Fruit fly (Drosophila melanogaster): ENCODE measurements around the gene CG15824.

CG15824 gene

dm6 chr2L:849138-849744 is 35.7 kb downstream of the CG15824 start:
- TF ChIP-seq sens (GFP tag) (peak; percentile 9), CG10274 (GFP tag; optimal IDR thresholded peaks at IDR 0.05) (no peak)

- TF ChIP-seq Vsx1 (GFP tag; optimal IDR thresholded peaks at IDR 0.05) (no peak), nom (GFP tag; optimal IDR thresholded peaks at IDR 0.05) (peak; percentile 65), CG3407 (GFP tag; optimal IDR thresholded peaks at IDR 0.05) (no peak), CG6765 (GFP tag; optimal IDR thresholded peaks at IDR 0.05) (no peak), Tbp (GFP tag; optimal IDR thresholded peaks at IDR 0.05) (no peak), NC2α (GFP tag; optimal IDR thresholded peaks at IDR 0.05) (no peak), gro (GFP tag; optimal IDR thresholded peaks at IDR 0.05) (no peak), CG17361 (GFP tag; IDR thresholded peaks at IDR 0.05) (no peak), Taf1 (GFP tag; IDR thresholded peaks at IDR 0.05) (no peak), sc (optimal IDR thresholded peaks at IDR 0.05) (no peak), sc (GFP tag; optimal IDR thresholded peaks at IDR 0.05) (no peak), crol (GFP tag; IDR thresholded peaks at IDR 0.05) (peak; percentile 40; the same call in 1 of the 2 replicates), zen (tag; optimal IDR thresholded peaks at IDR 0.05) (no peak), fd64A (GFP tag; optimal IDR thresholded peaks at IDR 0.05) (no peak), zf30C (GFP tag; optimal IDR thresholded peaks at IDR 0.05) (peak; percentile 27), Ssrp (tag; optimal IDR thresholded peaks at IDR 0.05) (no peak), Hr39 (optimal IDR thresholded peaks at IDR 0.05) (no peak), phol (tag; optimal IDR thresholded peaks at IDR 0.05) (no peak), Dek (tag; optimal IDR thresholded peaks at IDR 0.05) (no peak), Jarid2 (GFP tag; optimal IDR thresholded peaks at IDR 0.05) (no peak), bsh (GFP tag; optimal IDR thresholded peaks at IDR 0.05) (peak in 1 of 2 experiments; percentile 32), MBD-R2 (GFP tag; IDR thresholded peaks at IDR 0.05) (no peak), CG1529 (GFP tag; optimal IDR thresholded peaks at IDR 0.05) (no peak), CG12071 (GFP tag; optimal IDR thresholded peaks at IDR 0.05) (no peak), bigmax (GFP tag; optimal IDR thresholded peaks at IDR 0.05) (no peak), cas (GFP tag; IDR thresholded peaks at IDR 0.05) (no peak), kni (GFP tag; optimal IDR thresholded peaks at IDR 0.05) (peak; percentile 67), lbe (GFP tag; optimal IDR thresholded peaks at IDR 0.05) (peak; percentile 38), Xrp1 (GFP tag; IDR thresholded peaks at IDR 0.05) (no peak), CG32772 (GFP tag; IDR thresholded peaks at IDR 0.05) (no peak), odd (GFP tag; optimal IDR thresholded peaks at IDR 0.05) (no peak), CG3995 (GFP tag; optimal IDR thresholded peaks at IDR 0.05) (no peak), Med (GFP tag) (peak; percentile 43), CG5180 (GFP tag; optimal IDR thresholded peaks at IDR 0.05) (no peak), CG4617 (GFP tag; optimal IDR thresholded peaks at IDR 0.05; ENCODE audit: borderline replicate concordance) (no peak), sens (GFP tag) (peak; percentile 22), corto (GFP tag; optimal IDR thresholded peaks at IDR 0.05) (peak; percentile 45), bowl (GFP tag; IDR thresholded peaks at IDR 0.05) (no peak)
Observed at dm6 chr2L:847988-848622, 36.8 kb downstream of the CG15824 start.
